Worm (Caenorhabditis elegans) whole organism, L3 larva: Measurements from ENCODE around the gene Y49E10.18.

ENCODE experiments used
- ZK546.5 ChIP-seq: sonication (generic microtip); optimal IDR thresholded peaks from 2 replicates; lab custom pipeline; 2017; ENCODE audit warnings: missing biosample characterization, missing genetic modification characterization
- ama-1 ChIP-seq: fragments of 150-350 bp; optimal IDR thresholded peaks from 2 replicates; lab custom pipeline; 2018
- ceh-28 ChIP-seq: fragments of 150-350 bp; optimal IDR thresholded peaks from 2 replicates; lab custom pipeline; 2014; ENCODE audit warnings: missing biosample characterization, missing genetic modification reagents, missing genetic modification characterization
- egl-27 ChIP-seq: sonication (generic microtip); optimal IDR thresholded peaks from 4 replicates; lab custom pipeline; 2017; ENCODE audit warnings: missing biosample characterization, missing genetic modification reagents, missing genetic modification characterization
- fkh-10 ChIP-seq: sonication (generic microtip); optimal IDR thresholded peaks from 2 replicates; lab custom pipeline; 2017; ENCODE audit warnings: missing biosample characterization, missing genetic modification reagents, missing genetic modification characterization
- hmg-11 ChIP-seq: sonication (generic microtip); optimal IDR thresholded peaks from 2 replicates; lab custom pipeline; 2016; ENCODE audit warnings: missing genetic modification characterization, missing compliant biosample characterization
- nhr-11 ChIP-seq: fragments of 150-350 bp; optimal IDR thresholded peaks from 2 replicates; lab custom pipeline; 2014; ENCODE audit warnings: missing biosample characterization, missing genetic modification characterization
- nhr-12 ChIP-seq: fragments of 150-350 bp; optimal IDR thresholded peaks from 2 replicates; lab custom pipeline; 2014; ENCODE audit warnings: missing biosample characterization, missing genetic modification characterization
- nhr-28 ChIP-seq: fragments of 150-350 bp; optimal IDR thresholded peaks from 2 replicates; lab custom pipeline; 2014; ENCODE audit warnings: missing biosample characterization, missing genetic modification characterization
- sea-2 ChIP-seq: fragments of 150-350 bp; sonication (generic microtip); optimal IDR thresholded peaks from 4 replicates; lab custom pipeline; 2014; ENCODE audit warnings: missing biosample characterization, missing genetic modification reagents, missing genetic modification characterization
- snpc-4 ChIP-seq: fragments of 150-350 bp; optimal IDR thresholded peaks from 2 replicates; lab custom pipeline; 2014; ENCODE audit warnings: missing biosample characterization, missing genetic modification characterization
- tbx-2 ChIP-seq: sonication (generic microtip); optimal IDR thresholded peaks from 2 replicates; lab custom pipeline; 2016; ENCODE audit warnings: mild to moderate bottlenecking, missing genetic modification characterization, missing compliant biosample characterization

Y49E10.18 gene

ce11 chrIII:12398468-12398867, 47.4 kb downstream of the Y49E10.18 start:
- TF ChIP-seq sea-2 (GFP tag; lab: Kevin White, UChicago) (no peak), hmg-11 (tag; lab: Kevin White, UChicago) (no peak), snpc-4 (tag; lab: Kevin White, UChicago) (no peak), tbx-2 (tag; lab: Kevin White, UChicago) (no peak), ama-1 (no peak)

ce11 chrIII:12395085-12395484, 50.8 kb downstream of the Y49E10.18 start, which contains the start of gene Y49E10.10:
TSS of gene Y49E10.10 (plus strand) at chrIII:12395465.
- TF ChIP-seq nhr-12, result no peak
- TF ChIP-seq fkh-10 (GFP tag; lab: Kevin White, UChicago), result no peak
- TF ChIP-seq ZK546.5 (tag; lab: Kevin White, UChicago), result no peak
- peak; percentile 90 for TF ChIP-seq ceh-28 (tag; lab: Kevin White, UChicago)
- TF ChIP-seq nhr-28 (tag; lab: Kevin White, UChicago), result no peak
- TF ChIP-seq egl-27, result no peak
- TF ChIP-seq nhr-11 (tag; lab: Kevin White, UChicago), result no peak
